Worm (Caenorhabditis elegans) whole organism, mixed stage, embryonic: Measurements from ENCODE around the gene F08C6.5.

Source experiments
- blmp-1 ChIP-seq: fragments of 150-350 bp; optimal IDR thresholded peaks from 2 replicates; lab custom pipeline; 2014; ENCODE audit warnings: missing biosample characterization, missing genetic modification characterization
- ces-1 ChIP-seq: fragments of 150-350 bp; optimal IDR thresholded peaks from 2 replicates; lab custom pipeline; 2014; ENCODE audit warnings: missing biosample characterization, missing genetic modification reagents, missing genetic modification characterization
- mab-5 ChIP-seq: fragments of 150-350 bp; optimal IDR thresholded peaks from 2 replicates; lab custom pipeline; 2014; ENCODE audit warnings: missing biosample characterization, missing genetic modification characterization
- nhr-76 ChIP-seq: sonication (generic microtip); optimal IDR thresholded peaks from 2 replicates; lab custom pipeline; 2017; ENCODE audit warnings: missing biosample characterization, missing genetic modification characterization
- unc-62 ChIP-seq: fragments of 150-350 bp; optimal IDR thresholded peaks from 2 replicates; lab custom pipeline; 2014; ENCODE audit warnings: missing biosample characterization, missing genetic modification reagents, missing genetic modification characterization

DNA sequence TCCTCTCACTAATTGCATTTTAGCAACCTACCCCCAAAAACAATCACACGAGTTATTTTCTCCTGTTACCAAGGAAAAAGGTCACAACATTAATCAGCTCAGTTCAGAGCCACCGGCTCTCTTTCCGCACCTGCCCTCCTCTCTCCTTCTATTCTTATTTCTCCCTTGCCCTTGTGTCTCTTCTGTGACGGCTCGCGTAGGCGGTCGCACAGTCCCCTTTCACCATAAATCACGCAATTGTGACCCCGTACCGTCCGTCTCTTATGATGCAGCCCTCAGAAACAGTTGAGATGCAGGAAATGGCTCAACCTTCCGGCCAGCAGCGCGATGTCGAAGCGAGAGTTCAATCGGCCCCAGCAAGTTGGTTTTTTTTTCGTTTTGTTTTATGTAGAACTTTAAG lies 3.4 kb downstream of the F08C6.5 start, which contains the start of gene sto-1:
- TF ChIP-seq ces-1 (no peak), blmp-1 (tag; lab: Kevin White, UChicago) (no peak), mab-5 (tag; lab: Kevin White, UChicago) (no peak), unc-62 (no peak), nhr-76 (tag; lab: Kevin White, UChicago) (no peak)
